Worm (Caenorhabditis elegans): ENCODE measurements around the gene pqn-80.

The pqn-80 gene

DNA sequence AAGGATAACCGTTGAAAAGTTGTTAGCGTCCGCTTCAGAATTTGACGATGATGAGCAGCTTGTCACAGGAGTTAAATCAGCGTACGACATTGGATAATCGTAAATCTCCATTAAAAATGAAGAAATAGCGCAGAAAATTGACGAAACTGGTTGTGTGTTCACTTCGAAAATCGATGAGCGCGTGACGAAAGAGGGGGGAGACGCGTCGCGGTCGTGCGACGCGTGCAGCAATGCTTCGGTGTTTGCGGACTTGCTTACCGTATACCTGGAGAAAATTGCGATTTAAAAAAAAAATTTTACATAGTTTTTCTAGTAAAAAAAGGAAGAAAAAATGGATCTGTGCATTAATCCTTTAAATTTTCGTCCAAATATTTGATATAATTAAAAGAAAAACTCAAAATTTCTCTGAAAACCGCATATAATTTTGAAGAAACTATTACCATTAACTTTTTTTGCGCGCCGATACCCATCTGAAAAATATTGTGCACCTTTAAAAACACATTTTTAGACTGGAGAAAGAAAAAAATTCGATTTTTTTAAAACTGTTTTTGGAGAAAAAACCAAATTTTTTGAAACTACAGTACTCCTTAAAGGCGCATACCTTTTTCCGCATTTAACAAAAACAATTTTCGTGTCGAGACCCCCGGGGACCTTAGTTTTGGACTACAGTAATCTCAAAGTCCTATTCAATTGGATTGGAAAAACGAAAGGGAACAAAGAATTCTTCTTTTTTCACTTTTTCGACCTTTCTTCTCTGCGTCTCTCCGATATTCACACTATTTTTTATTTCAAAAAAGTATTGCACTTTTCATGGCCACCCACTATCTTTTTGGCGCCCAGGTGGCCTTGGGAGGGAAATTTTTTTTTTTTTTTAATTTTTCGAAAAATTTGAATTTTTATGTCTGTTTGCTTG lies 27.7 kb upstream of the pqn-80 start (continued):
- TF ChIP-seq egrh-3 (GFP tag; IDR thresholded peaks at IDR 0.05) (peak; percentile 61; the same call in 1 of the 2 replicates), xnd-1 (tag; optimal IDR thresholded peaks at IDR 0.05) (peak; percentile 13), mxl-1 (tag; optimal IDR thresholded peaks at IDR 0.05) (no peak), Y53G8AR.9 (GFP tag; conservative IDR thresholded peaks at IDR 0.05) (peak; percentile 74), ztf-18 (tag; optimal IDR thresholded peaks at IDR 0.05) (no peak), hlh-26 (GFP tag; conservative IDR thresholded peaks at IDR 0.05) (no peak), aptf-3 (GFP tag; IDR thresholded peaks at IDR 0.05) (peak; percentile 72; the same call in 1 of the 2 replicates), akir-1 (GFP tag; optimal IDR thresholded peaks at IDR 0.05) (no peak), gei-17 (GFP tag; optimal IDR thresholded peaks at IDR 0.05) (peak; percentile 28), T26A5.8 (tag; optimal IDR thresholded peaks at IDR 0.05) (no peak), snpc-1.1 (tag; optimal IDR thresholded peaks at IDR 0.05; ENCODE audit: insufficient read depth) (no peak), snpc-4 (GFP tag; optimal IDR thresholded peaks at IDR 0.05) (no peak), snpc-4 (tag; optimal IDR thresholded peaks at IDR 0.05) (peak in 3 of 4 experiments; percentile 22 to 51 (median 35)), ztf-28 (GFP tag; IDR thresholded peaks at IDR 0.05) (0 out of 2 replicates have a peak, but pooled peaks have one; percentile 49), bed-2 (GFP tag; IDR thresholded peaks at IDR 0.05) (no peak), madf-6 (GFP tag; IDR thresholded peaks at IDR 0.05) (peak; percentile 65), somi-1 (GFP tag; optimal IDR thresholded peaks at IDR 0.05) (peak; percentile 21), F33H1.4 (GFP tag; IDR thresholded peaks at IDR 0.05) (peak; percentile 43), F57C9.4 (tag; optimal IDR thresholded peaks at IDR 0.05) (peak; percentile 55), lin-26 (GFP tag; IDR thresholded peaks at IDR 0.05) (no peak), nhr-80 (tag; optimal IDR thresholded peaks at IDR 0.05) (peak; percentile 13), attf-5 (GFP tag; optimal IDR thresholded peaks at IDR 0.05) (peak; percentile 85), ceh-58 (GFP tag; IDR thresholded peaks at IDR 0.05) (peak; percentile 87; the same call in 1 of the 2 replicates), lag-1 (GFP tag; IDR thresholded peaks at IDR 0.05) (no peak), athp-1 (tag; optimal IDR thresholded peaks at IDR 0.05) (peak; percentile 56), hlh-12 (tag; optimal IDR thresholded peaks at IDR 0.05) (no peak), dpl-1 (GFP tag; optimal IDR thresholded peaks at IDR 0.05) (no peak), die-1 (tag; optimal IDR thresholded peaks at IDR 0.05) (no peak), nfya-1 (tag; optimal IDR thresholded peaks at IDR 0.05; ENCODE audit: borderline replicate concordance, insufficient read depth) (no peak), pha-4 (tag; optimal IDR thresholded peaks at IDR 0.05) (no peak), mel-28 (tag; optimal IDR thresholded peaks at IDR 0.05; ENCODE audit: borderline replicate concordance) (peak; percentile 66), C17E4.6 (GFP tag; IDR thresholded peaks at IDR 0.05) (no peak), madf-8 (GFP tag; conservative IDR thresholded peaks at IDR 0.05) (0 out of 2 replicates have a peak, but pooled peaks have one; percentile 12), lir-1 (GFP tag; conservative IDR thresholded peaks at IDR 0.05) (peak; percentile 38; the same call in 1 of the 2 replicates), F57A8.1 (GFP tag; optimal IDR thresholded peaks at IDR 0.05) (no peak), sea-2 (GFP tag; IDR thresholded peaks at IDR 0.05) (no peak), mcd-1 (GFP tag; IDR thresholded peaks at IDR 0.05) (peak; percentile 79), B0019.2 (GFP tag; conservative IDR thresholded peaks at IDR 0.05) (no peak; the same call in 1 of the 2 replicates), Y56A3A.18 (GFP tag; IDR thresholded peaks at IDR 0.05) (peak; percentile 70), Y79H2A.3 (GFP tag; conservative IDR thresholded peaks at IDR 0.05) (0 out of 2 replicates have a peak, but pooled peaks have one; percentile 70), F49E8.2 (tag; optimal IDR thresholded peaks at IDR 0.05; ENCODE audit: insufficient read depth) (no peak), ceh-79 (tag; optimal IDR thresholded peaks at IDR 0.05) (no peak), ztf-25 (GFP tag; IDR thresholded peaks at IDR 0.05) (peak; percentile 74), tbx-9 (tag; optimal IDR thresholded peaks at IDR 0.05; ENCODE audit: borderline replicate concordance) (no peak), let-526 (GFP tag; IDR thresholded peaks at IDR 0.05) (peak; percentile 37; the same call in 1 of the 2 replicates), tbp1 (GFP tag; optimal IDR thresholded peaks at IDR 0.05) (peak; percentile 54)

Data from whole organism, young adult.